Fruit fly (Drosophila melanogaster) whole organism, wandering third instar larva: Measurements from ENCODE around the gene Odj.

ENCODE experiments used
- Abd-B ChIP-seq: fragments of >200 bp; optimal IDR thresholded peaks from 2 replicates; lab custom pipeline; 2017; ENCODE audit warnings: missing biosample characterization, missing genetic modification characterization
- CG32264 ChIP-seq: fragments of 200-800 bp; sonication (Bioruptor generic); optimal IDR thresholded peaks from 2 replicates; lab custom pipeline; 2016; ENCODE audit warnings: missing biosample characterization, missing genetic modification characterization
- CG9705 ChIP-seq: fragments of 200-800 bp; sonication (Bioruptor generic); optimal IDR thresholded peaks from 2 replicates; lab custom pipeline; 2018; ENCODE audit warnings: missing biosample characterization, mild to moderate bottlenecking, missing genetic modification characterization
- CrebA ChIP-seq: fragments of 200-800 bp; sonication (Bioruptor generic); optimal IDR thresholded peaks from 2 replicates; lab custom pipeline; 2016; ENCODE audit warnings: missing biosample characterization, mild to moderate bottlenecking, missing genetic modification characterization, borderline replicate concordance
- Dfd ChIP-seq: fragments of >200 bp; optimal IDR thresholded peaks from 2 replicates; lab custom pipeline; 2017; ENCODE audit warnings: missing biosample characterization, missing genetic modification characterization
- Dif ChIP-seq: fragments of 200-275, 200-300 bp; sonication (Bioruptor generic); optimal IDR thresholded peaks from 2 replicates; lab custom pipeline; 2018; ENCODE audit warnings: missing biosample characterization, missing genetic modification characterization; ENCODE audit not compliant: partially characterized antibody
- GATAd ChIP-seq: sonication (Bioruptor generic); optimal IDR thresholded peaks from 2 replicates; lab custom pipeline; 2016; ENCODE audit warnings: missing biosample characterization, missing genetic modification characterization
- HLH106 ChIP-seq: fragments of 200-800 bp; optimal IDR thresholded peaks from 3 replicates; lab custom pipeline; 2019; ENCODE audit warnings: missing biosample characterization, mild to moderate bottlenecking, missing genetic modification characterization, moderate library complexity
- Hnf4 ChIP-seq: fragments of 200-800 bp; sonication (Bioruptor generic); optimal IDR thresholded peaks from 2 replicates; lab custom pipeline; 2016; ENCODE audit warnings: missing biosample characterization, mild to moderate bottlenecking, missing genetic modification characterization
- Hr78 ChIP-seq: fragments of >200 bp; optimal IDR thresholded peaks from 2 replicates; lab custom pipeline; 2017; ENCODE audit warnings: missing biosample characterization, missing genetic modification characterization
- Hr83 ChIP-seq: fragments of 200-300 bp; sonication (Bioruptor generic); optimal IDR thresholded peaks from 2 replicates; lab custom pipeline; 2016; ENCODE audit warnings: missing biosample characterization, mild to moderate bottlenecking, missing genetic modification characterization, moderate library complexity; ENCODE audit not compliant: poor library complexity, severe bottlenecking
- Jra ChIP-seq: sonication (Bioruptor generic); optimal IDR thresholded peaks from 2 replicates; lab custom pipeline; 2016; ENCODE audit warnings: missing biosample characterization, missing genetic modification characterization
- Mio ChIP-seq: sonication (Bioruptor generic); optimal IDR thresholded peaks from 2 replicates; lab custom pipeline; 2016; ENCODE audit warnings: missing biosample characterization, missing genetic modification characterization
- Myc ChIP-seq: fragments of >200 bp; optimal IDR thresholded peaks from 2 replicates; lab custom pipeline; 2017
- N ChIP-seq: fragments of >200 bp; optimal IDR thresholded peaks from 2 replicates; lab custom pipeline; 2018; ENCODE audit warnings: missing biosample characterization, missing external identifiers, missing genetic modification characterization
- OdsH ChIP-seq: fragments of 200-800 bp; sonication (Bioruptor generic); optimal IDR thresholded peaks from 2 replicates; lab custom pipeline; 2016; ENCODE audit warnings: missing biosample characterization, mild to moderate bottlenecking, missing genetic modification characterization
- Rel ChIP-seq, 2 experiments: fragments of 200-800 bp; sonication (Bioruptor generic) in 1 of 2; optimal IDR thresholded peaks; 2 replicates in 1 of 2; 3 replicates in 1 of 2; lab custom pipeline; 2016 to 2019; ENCODE audit warnings: mild to moderate bottlenecking in 2 of 2, missing biosample characterization in 2 of 2, missing genetic modification characterization in 2 of 2, moderate library complexity in 1 of 2
- Sp1 ChIP-seq: fragments of 200-800 bp; sonication (Bioruptor generic); optimal IDR thresholded peaks from 3 replicates; lab custom pipeline; 2019; ENCODE audit warnings: missing biosample characterization, mild to moderate bottlenecking, missing genetic modification characterization, moderate library complexity
- Vsx2 ChIP-seq: fragments of 200-300, 225-300 bp; sonication (Bioruptor generic); optimal IDR thresholded peaks from 2 replicates; lab custom pipeline; 2018; ENCODE audit warnings: missing biosample characterization, missing genetic modification characterization; ENCODE audit not compliant: partially characterized antibody
- br ChIP-seq: fragments of 200-800 bp; sonication (Bioruptor generic); optimal IDR thresholded peaks from 2 replicates; lab custom pipeline; 2016; ENCODE audit warnings: missing biosample characterization, missing genetic modification characterization
- brk ChIP-seq: fragments of 200-800 bp; sonication (Bioruptor generic); optimal IDR thresholded peaks from 2 replicates; lab custom pipeline; 2016; ENCODE audit warnings: missing biosample characterization, mild to moderate bottlenecking, missing genetic modification characterization
- dl ChIP-seq, 2 experiments: fragments of 175-275, 200-275 bp in 1 of 2; fragments of 200-275 bp in 1 of 2; sonication (Bioruptor generic); optimal IDR thresholded peaks; lab custom pipeline; 2018; ENCODE audit warnings: mild to moderate bottlenecking in 2 of 2, missing biosample characterization in 2 of 2, missing genetic modification characterization in 2 of 2, moderate library complexity in 2 of 2; ENCODE audit not compliant: partially characterized antibody in 2 of 2, insufficient read depth in 1 of 2
- dmrt93B ChIP-seq: fragments of 200-800 bp; sonication (Bioruptor generic); optimal IDR thresholded peaks from 2 replicates; lab custom pipeline; 2018; ENCODE audit warnings: missing biosample characterization, mild to moderate bottlenecking, missing genetic modification characterization
- dsf ChIP-seq: sonication (Bioruptor generic); optimal IDR thresholded peaks from 2 replicates; lab custom pipeline; 2016; ENCODE audit warnings: missing biosample characterization, missing genetic modification characterization, borderline replicate concordance
- ey ChIP-seq: fragments of 200-800 bp; sonication (Bioruptor generic); optimal IDR thresholded peaks from 2 replicates; lab custom pipeline; 2016; ENCODE audit warnings: missing biosample characterization, missing genetic modification characterization
- foxo ChIP-seq, 2 experiments: fragments of 200-800 bp; sonication (Bioruptor generic); optimal IDR thresholded peaks; 2 replicates in 1 of 2; 3 replicates in 1 of 2; lab custom pipeline; 2016 to 2017; ENCODE audit warnings: missing biosample characterization in 2 of 2, missing genetic modification characterization in 2 of 2
- fru ChIP-seq: fragments of 200-800 bp; sonication (Bioruptor generic); optimal IDR thresholded peaks from 3 replicates; lab custom pipeline; 2016; ENCODE audit warnings: missing biosample characterization, mild to moderate bottlenecking, missing genetic modification characterization
- h ChIP-seq: fragments of 200-800 bp; sonication (Bioruptor generic); optimal IDR thresholded peaks from 3 replicates; lab custom pipeline; 2016; ENCODE audit warnings: missing biosample characterization, mild to moderate bottlenecking, missing genetic modification characterization
- jim ChIP-seq: fragments of 175-275, 200-325 bp; sonication (Bioruptor generic); optimal IDR thresholded peaks from 2 replicates; lab custom pipeline; 2016; ENCODE audit warnings: missing biosample characterization, mild to moderate bottlenecking, missing genetic modification characterization
- lola ChIP-seq: fragments of >200 bp; optimal IDR thresholded peaks from 2 replicates; lab custom pipeline; 2017; ENCODE audit warnings: missing biosample characterization, missing genetic modification characterization
- pan ChIP-seq: fragments of >200 bp; optimal IDR thresholded peaks from 2 replicates; lab custom pipeline; 2017
- psq ChIP-seq: fragments of 200-800 bp; sonication (Bioruptor generic); optimal IDR thresholded peaks from 3 replicates; lab custom pipeline; 2017; ENCODE audit warnings: missing biosample characterization, mild to moderate bottlenecking, missing genetic modification characterization, moderate library complexity
- rgr ChIP-seq: fragments of 200-800 bp; sonication (Bioruptor generic); optimal IDR thresholded peaks from 3 replicates; lab custom pipeline; 2016; ENCODE audit warnings: missing biosample characterization, mild to moderate bottlenecking, missing genetic modification characterization
- sage ChIP-seq: fragments of 200-800 bp; sonication (Bioruptor generic); optimal IDR thresholded peaks from 2 replicates; lab custom pipeline; 2016; ENCODE audit warnings: missing biosample characterization, mild to moderate bottlenecking, missing genetic modification characterization
- sv ChIP-seq: fragments of 200-800 bp; sonication (Bioruptor generic); optimal IDR thresholded peaks from 3 replicates; lab custom pipeline; 2016; ENCODE audit warnings: missing biosample characterization, missing genetic modification characterization
- tai ChIP-seq: sonication (Bioruptor generic); optimal IDR thresholded peaks from 2 replicates; lab custom pipeline; 2016; ENCODE audit warnings: missing biosample characterization, missing genetic modification characterization
- usp ChIP-seq: fragments of >200 bp; optimal IDR thresholded peaks from 2 replicates; lab custom pipeline; 2017; ENCODE audit warnings: missing biosample characterization, missing genetic modification characterization
- woc ChIP-seq: sonication (Bioruptor generic); optimal IDR thresholded peaks from 2 replicates; lab custom pipeline; 2016; ENCODE audit warnings: missing biosample characterization, mild to moderate bottlenecking, missing genetic modification characterization

The Odj gene

DNA sequence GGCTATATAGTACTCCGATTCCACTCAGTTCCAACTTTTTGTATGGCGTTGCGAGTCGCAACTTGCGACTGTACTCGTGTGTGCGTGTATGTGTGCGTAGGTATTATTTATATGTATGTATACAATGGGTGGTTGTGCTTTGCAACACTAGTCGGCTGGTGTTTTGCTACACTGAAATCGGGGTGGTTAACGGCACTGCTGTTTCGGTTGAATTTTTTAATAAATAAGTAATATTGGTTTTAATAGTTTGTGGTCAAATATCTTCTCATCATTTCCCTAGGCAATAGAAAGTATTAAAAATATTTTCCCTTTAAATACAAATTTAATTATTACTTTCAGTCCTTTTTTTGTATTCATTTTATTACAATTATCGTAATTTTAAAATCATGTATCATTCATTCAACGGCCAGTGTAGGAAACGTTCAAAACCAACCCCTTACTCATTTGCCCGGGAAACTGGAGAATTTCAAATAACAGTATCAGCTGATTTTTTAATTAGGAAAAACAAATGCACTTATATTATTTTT is 10.7 kb downstream of the Odj start, which contains the start of gene CG7379 (continued):
- TF ChIP-seq Myc (lab: Kevin White, UChicago), result peak; percentile 82
- peak; percentile 86 for TF ChIP-seq sage
- TF ChIP-seq, all 38 proteins: peak for 26

DNA sequence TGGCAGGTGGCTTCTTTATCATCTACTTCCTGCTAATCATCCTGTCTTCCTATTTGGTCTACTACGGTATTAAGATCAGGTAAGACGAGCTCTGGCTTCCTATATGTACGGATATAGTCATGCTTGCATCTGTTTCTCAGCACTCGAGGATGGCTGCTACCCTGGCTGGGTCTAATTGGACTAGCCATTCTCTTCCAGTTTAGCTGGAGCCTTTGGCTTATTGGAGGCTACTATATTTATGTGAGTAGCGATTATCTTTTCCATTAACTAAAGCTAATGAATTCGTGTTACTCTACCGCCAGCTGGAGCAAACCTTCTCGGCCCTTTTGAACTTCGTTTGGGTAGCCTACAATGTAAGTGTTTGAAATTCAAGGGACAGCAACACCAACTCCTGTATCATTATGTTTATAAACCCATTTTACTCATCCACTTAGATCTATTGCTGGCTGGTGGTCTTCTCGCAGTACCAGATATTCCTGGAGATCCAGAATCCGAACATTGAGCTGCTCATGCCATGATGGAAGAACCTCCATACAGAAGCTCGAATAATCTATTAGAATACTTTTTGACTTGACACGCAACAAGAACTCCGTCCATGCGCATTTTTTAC is 13.4 kb downstream of the Odj start:
- TF ChIP-seq Hnf4 (no peak), Vsx2 (no peak), lola (GFP tag; lab: Kevin White, UChicago) (no peak), CG9705 (GFP tag; lab: Kevin White, UChicago) (no peak), dmrt93B (GFP tag; lab: Kevin White, UChicago) (no peak), foxo (GFP tag; optimal IDR thresholded peaks at IDR 0.05; lab: Kevin White, UChicago) (no peak), Rel (GFP tag; optimal IDR thresholded peaks at IDR 0.05; lab: Kevin White, UChicago) (no peak), Rel (tag; optimal IDR thresholded peaks at IDR 0.05; lab: Kevin White, UChicago) (no peak)

DNA sequence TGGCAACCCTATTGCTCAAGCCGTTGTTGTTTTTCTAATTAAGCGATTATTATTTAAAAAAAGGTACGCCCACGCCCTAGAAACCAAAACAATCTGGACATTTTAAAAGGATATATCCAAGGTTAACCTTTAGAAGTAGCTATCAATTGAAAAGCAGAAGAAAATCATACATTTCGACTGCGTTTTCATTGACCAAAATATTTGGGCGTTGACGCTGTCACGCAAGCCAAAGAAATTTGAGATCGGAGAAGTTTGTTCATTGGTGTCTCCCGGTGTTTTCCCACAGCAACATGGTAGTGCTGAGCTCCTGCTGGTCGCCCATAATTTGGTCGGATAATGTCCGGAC is 14.0 kb downstream of the Odj start, which contains the start of gene pasi1:
TSS of gene pasi1 (plus strand) at position 1 of the 346 bp plus-strand sequence.
- TF ChIP-seq brk (GFP tag; lab: Kevin White, UChicago) (no peak), dmrt93B (GFP tag; lab: Kevin White, UChicago) (no peak), br (GFP tag; lab: Kevin White, UChicago) (no peak), ey (GFP tag; lab: Kevin White, UChicago) (no peak), psq (GFP tag; lab: Kevin White, UChicago) (no peak)

DNA sequence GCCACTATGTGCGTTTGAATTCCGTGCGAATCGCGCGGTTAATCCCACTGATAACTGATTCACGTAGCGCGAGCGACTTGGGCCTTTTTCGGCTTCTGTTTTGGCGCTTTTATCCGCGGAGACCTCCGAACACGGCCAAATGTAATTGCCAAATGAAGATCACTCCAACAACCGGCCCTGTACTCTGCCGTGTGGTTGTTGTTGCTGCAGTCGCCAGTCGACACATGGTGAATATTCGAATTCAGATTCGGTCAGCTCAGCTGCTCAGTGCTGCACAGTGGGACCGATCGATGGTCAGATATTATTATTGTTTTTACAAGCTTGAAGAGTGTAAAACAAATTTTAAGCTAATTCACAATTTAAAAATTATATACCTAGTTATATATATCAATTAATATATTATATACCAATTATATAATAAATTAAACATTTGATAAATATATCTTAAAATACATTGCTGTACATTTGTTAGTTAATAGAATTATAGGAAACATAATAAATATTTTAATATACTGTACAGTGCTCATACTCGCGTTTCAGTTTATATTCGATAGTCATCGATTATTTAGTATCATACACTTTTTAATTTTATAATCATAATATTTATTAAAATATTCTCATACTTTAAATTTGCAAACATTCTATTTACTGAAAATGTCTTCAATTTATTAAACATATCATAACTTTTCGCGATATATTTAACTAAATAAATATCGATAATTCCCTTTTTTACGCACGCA is 14.5 kb downstream of the Odj start, which contains the start of gene CG43102:
TSS of gene CG43102 (minus strand) at position 156 of the 740 bp plus-strand sequence.
- TF ChIP-seq dl (GFP tag; optimal IDR thresholded peaks at IDR 0.05; lab: Kevin White, UChicago; ENCODE audit: insufficient read depth in 1 of 2, partially characterized antibody in 2 of 2) (no peak), Dfd (GFP tag; lab: Kevin White, UChicago) (no peak), Vsx2 (no peak), psq (GFP tag; lab: Kevin White, UChicago) (peak; percentile 52), Hr83 (peak; percentile 75), dsf (GFP tag; lab: Kevin White, UChicago) (no peak), usp (GFP tag; lab: Kevin White, UChicago) (no peak), Sp1 (GFP tag; lab: Kevin White, UChicago) (peak; percentile 70), N (no peak), rgr (GFP tag; lab: Kevin White, UChicago) (peak; percentile 65), sage (peak; percentile 42), dmrt93B (GFP tag; lab: Kevin White, UChicago) (peak; percentile 16), Myc (lab: Kevin White, UChicago) (no peak), foxo (GFP tag; optimal IDR thresholded peaks at IDR 0.05; lab: Kevin White, UChicago) (peak in 1 of 2 experiments; percentile 76), fru (GFP tag; lab: Kevin White, UChicago) (peak; percentile 34), pan (lab: Kevin White, UChicago) (no peak), Dif (GFP tag; lab: Kevin White, UChicago) (peak; percentile 61), HLH106 (tag; lab: Kevin White, UChicago) (peak; percentile 72), CrebA (no peak), tai (GFP tag; lab: Kevin White, UChicago) (no peak), CG9705 (GFP tag; lab: Kevin White, UChicago) (peak; percentile 55), Abd-B (GFP tag; lab: Kevin White, UChicago) (no peak), br (GFP tag; lab: Kevin White, UChicago) (peak; percentile 44), Rel (GFP tag; optimal IDR thresholded peaks at IDR 0.05; lab: Kevin White, UChicago) (no peak), Rel (tag; optimal IDR thresholded peaks at IDR 0.05; lab: Kevin White, UChicago) (peak; percentile 65), h (peak; percentile 59), sv (GFP tag; lab: Kevin White, UChicago) (peak; percentile 1), Mio (GFP tag; lab: Kevin White, UChicago) (no peak), brk (GFP tag; lab: Kevin White, UChicago) (no peak), Jra (GFP tag; lab: Kevin White, UChicago) (no peak), woc (peak; percentile 32), ey (GFP tag; lab: Kevin White, UChicago) (peak; percentile 34), Hnf4 (peak; percentile 17), GATAd (GFP tag; lab: Kevin White, UChicago) (no peak), Hr78 (GFP tag; lab: Kevin White, UChicago) (no peak), jim (no peak), lola (GFP tag; lab: Kevin White, UChicago) (no peak), OdsH (no peak), CG32264 (no peak)
